Fruit fly (Drosophila melanogaster) whole organism, embryonic: ENCODE data around the gene CG12420.

Experiments
- Atf3 ChIP-seq: fragments of 200-800 bp; sonication (Bioruptor generic); optimal IDR thresholded peaks from 3 replicates; lab custom pipeline; 2016; ENCODE audit warnings: missing biosample characterization, missing genetic modification characterization
- BEAF-32 ChIP-seq: fragments of 200-800 bp; sonication (Bioruptor generic); optimal IDR thresholded peaks from 3 replicates; lab custom pipeline; 2017; ENCODE audit warnings: missing biosample characterization, missing genetic modification characterization, mild to moderate bottlenecking, moderate library complexity, missing genetic modification reagents
- CG12219 ChIP-seq: fragments of 200-800 bp; sonication (Bioruptor generic); optimal IDR thresholded peaks from 3 replicates; lab custom pipeline; 2018; ENCODE audit warnings: missing biosample characterization, mild to moderate bottlenecking, missing genetic modification characterization
- CG13287 ChIP-seq: fragments of 200-800 bp; sonication (Bioruptor generic); IDR thresholded peaks from 2 replicates; pipeline ENCODE4 v1.3.6; 2022; ENCODE audit warnings: missing biosample characterization, missing genetic modification characterization; ENCODE audit not compliant: partially characterized antibody
- CG13624 ChIP-seq: fragments of 200-800 bp; sonication (Bioruptor generic); optimal IDR thresholded peaks from 2 replicates; lab custom pipeline; 2016; ENCODE audit warnings: missing biosample characterization, missing genetic modification characterization
- CG13775 ChIP-seq: fragments of 200-800 bp; sonication (Bioruptor generic); optimal IDR thresholded peaks from 3 replicates; lab custom pipeline; 2017; ENCODE audit warnings: missing biosample characterization, mild to moderate bottlenecking, missing genetic modification characterization
- CG14710 ChIP-seq: fragments of 200-800 bp; sonication (Bioruptor generic); optimal IDR thresholded peaks from 3 replicates; lab custom pipeline; 2019; ENCODE audit warnings: missing biosample characterization, mild to moderate bottlenecking, missing genetic modification characterization, moderate library complexity
- CG15269 ChIP-seq: fragments of 200-800 bp; sonication (Bioruptor generic); optimal IDR thresholded peaks from 2 replicates; lab custom pipeline; 2018; ENCODE audit warnings: missing biosample characterization, mild to moderate bottlenecking, missing genetic modification characterization, moderate library complexity
- CG15696 ChIP-seq: fragments of 200-800 bp; sonication (Bioruptor generic); optimal IDR thresholded peaks from 2 replicates; lab custom pipeline; 2019; ENCODE audit warnings: missing biosample characterization, mild to moderate bottlenecking, missing genetic modification characterization, moderate library complexity
- CG1603 ChIP-seq: fragments of 200-800 bp; sonication (Bioruptor generic); optimal IDR thresholded peaks from 2 replicates; lab custom pipeline; 2019; ENCODE audit warnings: missing biosample characterization, mild to moderate bottlenecking, missing genetic modification characterization, moderate library complexity
- CG18011 ChIP-seq: fragments of 200-800 bp; sonication (Bioruptor generic); optimal IDR thresholded peaks from 2 replicates; lab custom pipeline; 2017; ENCODE audit warnings: missing biosample characterization, missing genetic modification characterization, mild to moderate bottlenecking, moderate library complexity, missing genotype
- CG18476 ChIP-seq: fragments of 200-800 bp; sonication (Bioruptor generic); optimal IDR thresholded peaks from 2 replicates; lab custom pipeline; 2016; ENCODE audit warnings: missing biosample characterization, mild to moderate bottlenecking, missing genetic modification characterization
- CG2129 ChIP-seq: fragments of 200-800 bp; sonication (Bioruptor generic); IDR thresholded peaks from 2 replicates; pipeline ENCODE4 v1.3.6; 2022; ENCODE audit warnings: missing biosample characterization, missing genetic modification characterization; ENCODE audit not compliant: partially characterized antibody
- CG2889 ChIP-seq: fragments of 200-800 bp; sonication (Bioruptor generic); IDR thresholded peaks from 3 replicates; pipeline ENCODE4 v1.3.6; 2022; ENCODE audit warnings: missing biosample characterization, missing genetic modification characterization
- CG43689 ChIP-seq: fragments of 200-800 bp; sonication (Bioruptor generic); IDR thresholded peaks from 2 replicates; pipeline ENCODE4 v1.3.6; 2022; ENCODE audit warnings: missing biosample characterization, missing genetic modification characterization
- CG4404 ChIP-seq: fragments of 200-800 bp; sonication (Bioruptor generic); IDR thresholded peaks from 2 replicates; pipeline ENCODE4 v1.3.6; 2022; ENCODE audit warnings: missing biosample characterization, missing genetic modification characterization
- CG4730 ChIP-seq: fragments of 200-800 bp; sonication (Bioruptor generic); IDR thresholded peaks from 2 replicates; pipeline ENCODE4 v1.3.6; 2022; ENCODE audit warnings: missing biosample characterization, missing genetic modification characterization
- CG9609 ChIP-seq: fragments of 200-800 bp; sonication (Bioruptor generic); optimal IDR thresholded peaks from 3 replicates; lab custom pipeline; 2016; ENCODE audit warnings: missing biosample characterization, missing genetic modification characterization
- Camta ChIP-seq: fragments of 200-800 bp; sonication (Bioruptor generic); optimal IDR thresholded peaks from 2 replicates; lab custom pipeline; 2016; ENCODE audit warnings: missing biosample characterization, missing genetic modification characterization
- Dad ChIP-seq: fragments of 200-800 bp; sonication (Bioruptor generic); optimal IDR thresholded peaks from 3 replicates; lab custom pipeline; 2016; ENCODE audit warnings: missing biosample characterization, missing genetic modification characterization
- Elba2 ChIP-seq: fragments of 200-800 bp; sonication (Bioruptor generic); optimal IDR thresholded peaks from 3 replicates; lab custom pipeline; 2016; ENCODE audit warnings: missing biosample characterization, missing genetic modification characterization
- Ets65A ChIP-seq: fragments of 200-800 bp; sonication (Bioruptor generic); peaks from one replicate; lab custom pipeline; 2016; ENCODE audit warnings: missing biosample characterization, missing genetic modification characterization
- HLH4C ChIP-seq: fragments of 200-800 bp; sonication (Bioruptor generic); IDR thresholded peaks from 3 replicates; pipeline ENCODE4 v1.3.6; 2022; ENCODE audit warnings: missing biosample characterization, missing genetic modification characterization; ENCODE audit not compliant: partially characterized antibody
- HLH54F ChIP-seq: fragments of 200-800 bp; sonication (Bioruptor generic); optimal IDR thresholded peaks from 3 replicates; lab custom pipeline; 2016; ENCODE audit warnings: missing biosample characterization, missing genetic modification characterization
- Hmr ChIP-seq: fragments of 200-800 bp; sonication (Bioruptor generic); optimal IDR thresholded peaks from 3 replicates; lab custom pipeline; 2017; ENCODE audit warnings: mild to moderate bottlenecking, missing biosample characterization, missing genetic modification reagents, missing genetic modification characterization
- Lim3 ChIP-seq: fragments of 200-800 bp; sonication (Bioruptor generic); IDR thresholded peaks from 2 replicates; pipeline ENCODE4 v1.3.6; 2022; ENCODE audit warnings: missing biosample characterization, missing genetic modification characterization
- NK7.1 ChIP-seq: fragments of 200-800 bp; sonication (Bioruptor generic); optimal IDR thresholded peaks from 3 replicates; lab custom pipeline; 2016; ENCODE audit warnings: missing biosample characterization, missing genetic modification characterization
- Poxn ChIP-seq: fragments of 200-800 bp; sonication (Bioruptor generic); IDR thresholded peaks from 2 replicates; pipeline ENCODE4 v1.3.6; 2022; ENCODE audit warnings: missing biosample characterization, missing genetic modification characterization
- Rfx ChIP-seq: fragments of 200-800 bp; sonication (Bioruptor generic); IDR thresholded peaks from 2 replicates; pipeline ENCODE4 v1.3.6; 2022; ENCODE audit warnings: missing biosample characterization, missing genetic modification characterization
- Sry-β ChIP-seq: fragments of 200-800 bp; sonication (Bioruptor generic); optimal IDR thresholded peaks from 2 replicates; lab custom pipeline; 2018; ENCODE audit warnings: missing biosample characterization, mild to moderate bottlenecking, missing genetic modification characterization, moderate library complexity
- abd-A ChIP-seq: fragments of 200-800 bp; sonication (Bioruptor generic); optimal IDR thresholded peaks from 3 replicates; lab custom pipeline; 2019; ENCODE audit warnings: missing biosample characterization, mild to moderate bottlenecking, missing genetic modification characterization, moderate library complexity
- ac ChIP-seq: fragments of 200-800 bp; sonication (Bioruptor generic); optimal IDR thresholded peaks from 3 replicates; lab custom pipeline; 2017; ENCODE audit warnings: missing biosample characterization, mild to moderate bottlenecking, missing genetic modification characterization
- corto ChIP-seq: fragments of 200-800 bp; sonication (Bioruptor generic); optimal IDR thresholded peaks from 2 replicates; lab custom pipeline; 2016; ENCODE audit warnings: missing biosample characterization, mild to moderate bottlenecking, missing genetic modification characterization, moderate library complexity
- cwo ChIP-seq: fragments of 200-800 bp; sonication (Bioruptor generic); optimal IDR thresholded peaks from 3 replicates; lab custom pipeline; 2017; ENCODE audit warnings: missing biosample characterization, missing genetic modification characterization, mild to moderate bottlenecking, moderate library complexity, missing genetic modification reagents
- danr ChIP-seq: fragments of 200-800 bp; sonication (Bioruptor generic); IDR thresholded peaks from 2 replicates; pipeline ENCODE4 v1.3.6; 2022; ENCODE audit warnings: missing biosample characterization, missing genetic modification characterization
- dm ChIP-seq: fragments of 200-800 bp; sonication (Bioruptor generic); optimal IDR thresholded peaks from 3 replicates; lab custom pipeline; 2016; ENCODE audit warnings: missing biosample characterization, missing genetic modification characterization
- insv ChIP-seq, 2 experiments: fragments of 200-800 bp; sonication (Bioruptor generic); optimal IDR thresholded peaks; 3 replicates each; lab custom pipeline; 2016 to 2018; ENCODE audit warnings: missing biosample characterization in 2 of 2, missing genetic modification characterization in 2 of 2
- jing ChIP-seq: fragments of 200-800 bp; sonication (Bioruptor generic); optimal IDR thresholded peaks from 2 replicates; lab custom pipeline; 2018; ENCODE audit warnings: missing biosample characterization, mild to moderate bottlenecking, missing genetic modification characterization
- kah ChIP-seq: fragments of 200-800 bp; sonication (Bioruptor generic); optimal IDR thresholded peaks from 2 replicates; lab custom pipeline; 2018; ENCODE audit warnings: missing biosample characterization, mild to moderate bottlenecking, missing genetic modification characterization
- lab ChIP-seq: fragments of 200-800 bp; sonication (Bioruptor generic); optimal IDR thresholded peaks from 3 replicates; lab custom pipeline; 2017; ENCODE audit warnings: missing biosample characterization, missing genetic modification characterization, mild to moderate bottlenecking, moderate library complexity, missing genetic modification reagents
- lov ChIP-seq, 2 experiments: fragments of 200-800 bp in 1 of 2; fragments of >200 bp in 1 of 2; sonication (Bioruptor generic) in 1 of 2; IDR thresholded peaks in 1 of 2; optimal IDR thresholded peaks in 1 of 2; 2 replicates in 1 of 2; 3 replicates in 1 of 2; pipeline versions ENCODE4 v1.3.6 to Lab custom; 2017 to 2022; ENCODE audit warnings: missing biosample characterization in 1 of 2, missing genetic modification characterization in 1 of 2
- row ChIP-seq: fragments of 200-800 bp; sonication (Bioruptor generic); IDR thresholded peaks from 3 replicates; pipeline ENCODE4 v1.3.6; 2022; ENCODE audit warnings: missing biosample characterization, missing genetic modification characterization
- slbo ChIP-seq: fragments of 200-800 bp; sonication (Bioruptor generic); IDR thresholded peaks from 2 replicates; pipeline ENCODE4 v1.3.6; 2022; ENCODE audit warnings: missing biosample characterization, missing genetic modification characterization
- slou ChIP-seq: fragments of 200-800 bp; sonication (Bioruptor generic); optimal IDR thresholded peaks from 3 replicates; lab custom pipeline; 2016; ENCODE audit warnings: missing biosample characterization, missing genetic modification characterization
- so ChIP-seq: fragments of 200-800 bp; sonication (Bioruptor generic); IDR thresholded peaks from 3 replicates; pipeline ENCODE4 v1.3.6; 2022; ENCODE audit warnings: missing biosample characterization, missing genetic modification characterization
- stc ChIP-seq: fragments of 200-800 bp; sonication (Bioruptor generic); IDR thresholded peaks from 2 replicates; pipeline ENCODE4 v1.3.6; 2022; ENCODE audit warnings: missing biosample characterization, missing genetic modification characterization
- stwl ChIP-seq: fragments of 200-800 bp; sonication (Bioruptor generic); optimal IDR thresholded peaks from 3 replicates; lab custom pipeline; 2018; ENCODE audit warnings: missing biosample characterization, mild to moderate bottlenecking, missing genetic modification characterization, moderate library complexity
- tgo ChIP-seq: fragments of 200-800 bp; sonication (Bioruptor generic); IDR thresholded peaks from 3 replicates; pipeline ENCODE4 v1.3.6; 2022; ENCODE audit warnings: missing biosample characterization, missing genetic modification characterization
- toy ChIP-seq: fragments of 200-800 bp; sonication (Bioruptor generic); IDR thresholded peaks from 2 replicates; pipeline ENCODE4 v1.3.6; 2022; ENCODE audit warnings: missing biosample characterization, missing genetic modification characterization
- vnd ChIP-seq: fragments of 200-800 bp; sonication (Bioruptor generic); IDR thresholded peaks from 3 replicates; pipeline ENCODE4 v1.3.6; 2022; ENCODE audit warnings: missing biosample characterization, missing genetic modification characterization; ENCODE audit not compliant: partially characterized antibody

Gene CG12420

dm6 chr3R:10263972-10264536 is 41.6 kb downstream of the CG12420 start, which contains the start of gene Nuak (continued):
- TF ChIP-seq CG18476 (GFP tag; lab: Kevin White, UChicago) (peak; percentile 78), kah (GFP tag; lab: Kevin White, UChicago) (peak; percentile 49), dm (GFP tag; lab: Kevin White, UChicago) (peak; percentile 85), jing (GFP tag; lab: Kevin White, UChicago) (peak; percentile 58), tgo (GFP tag; lab: Robert Waterston, UW) (no peak), abd-A (tag; lab: Kevin White, UChicago) (peak; percentile 71), CG13287 (no peak), CG2889 (no peak), so (GFP tag; lab: Robert Waterston, UW) (no peak), CG4404 (GFP tag; lab: Robert Waterston, UW) (no peak), Rfx (GFP tag; lab: Robert Waterston, UW) (no peak), cwo (GFP tag; lab: Kevin White, UChicago) (peak; percentile 60), Sry-β (peak; percentile 31), vnd (GFP tag; lab: Robert Waterston, UW) (no peak), CG15269 (tag; lab: Kevin White, UChicago) (peak; percentile 85), CG14710 (peak; percentile 100), corto (GFP tag; lab: Kevin White, UChicago) (peak; percentile 54), Hmr (GFP tag; lab: Kevin White, UChicago) (peak; percentile 91), Ets65A (GFP tag; lab: Kevin White, UChicago) (peak; percentile 99), slbo (GFP tag; lab: Robert Waterston, UW) (no peak), danr (GFP tag; lab: Robert Waterston, UW) (no peak), toy (GFP tag; lab: Robert Waterston, UW) (no peak), CG13775 (peak; percentile 90), CG43689 (GFP tag; lab: Robert Waterston, UW) (no peak), CG18011 (GFP tag; lab: Kevin White, UChicago) (peak; percentile 75), lab (GFP tag; lab: Kevin White, UChicago) (peak; percentile 89), Elba2 (GFP tag; lab: Kevin White, UChicago) (peak; percentile 97), Poxn (GFP tag; lab: Robert Waterston, UW) (no peak), CG12219 (GFP tag; lab: Kevin White, UChicago) (peak; percentile 70), Dad (GFP tag; lab: Kevin White, UChicago) (peak; percentile 90), HLH4C (GFP tag; lab: Robert Waterston, UW) (no peak), stwl (tag; lab: Kevin White, UChicago) (peak; percentile 94), NK7.1 (GFP tag; lab: Kevin White, UChicago) (peak; percentile 82), insv (GFP tag; optimal IDR thresholded peaks at IDR 0.05; lab: Kevin White, UChicago) (peak in 1 of 2 experiments; percentile 90), CG9609 (GFP tag; lab: Kevin White, UChicago) (peak; percentile 93), row (no peak), slou (peak; percentile 84), ac (GFP tag; lab: Kevin White, UChicago) (peak; percentile 41), CG1603 (tag; lab: Kevin White, UChicago) (peak; percentile 74), CG13624 (GFP tag; lab: Kevin White, UChicago) (peak; percentile 99), Camta (GFP tag; lab: Kevin White, UChicago) (peak; percentile 90), Lim3 (GFP tag; lab: Robert Waterston, UW) (no peak), HLH54F (peak; percentile 96), CG2129 (GFP tag; lab: Robert Waterston, UW) (no peak), CG15696 (tag; lab: Kevin White, UChicago) (peak; percentile 79), CG4730 (no peak), Atf3 (peak; percentile 91), BEAF-32 (peak; percentile 71), stc (GFP tag; lab: Robert Waterston, UW) (no peak), lov (optimal IDR thresholded peaks at IDR 0.05; lab: Kevin White, UChicago) (no peak), lov (GFP tag; IDR thresholded peaks at IDR 0.05; lab: Robert Waterston, UW) (no peak)
